Fruit fly (Drosophila melanogaster) whole organism, embryonic: ENCODE results near the gene Spn85F.

Experiments used
- Ada2b ChIP-seq: fragments of 200-800 bp; sonication (Bioruptor generic); IDR thresholded peaks from 2 replicates; pipeline ENCODE4 v1.3.6; 2022; ENCODE audit warnings: missing biosample characterization, missing genetic modification characterization
- Bgb ChIP-seq: fragments of 200-800 bp; sonication (Bioruptor generic); IDR thresholded peaks from 2 replicates; pipeline ENCODE4 v1.3.6; 2022; ENCODE audit warnings: missing biosample characterization, missing genetic modification characterization; ENCODE audit not compliant: partially characterized antibody
- CG10267 ChIP-seq: fragments of 200-800 bp; sonication (Bioruptor generic); optimal IDR thresholded peaks from 2 replicates; lab custom pipeline; 2018; ENCODE audit warnings: missing biosample characterization, mild to moderate bottlenecking, missing genetic modification characterization, moderate library complexity
- CG13287 ChIP-seq: fragments of 200-800 bp; sonication (Bioruptor generic); IDR thresholded peaks from 2 replicates; pipeline ENCODE4 v1.3.6; 2022; ENCODE audit warnings: missing biosample characterization, missing genetic modification characterization; ENCODE audit not compliant: partially characterized antibody
- CG14710 ChIP-seq: fragments of 200-800 bp; sonication (Bioruptor generic); optimal IDR thresholded peaks from 3 replicates; lab custom pipeline; 2019; ENCODE audit warnings: missing biosample characterization, mild to moderate bottlenecking, missing genetic modification characterization, moderate library complexity
- CG15514 ChIP-seq: fragments of 200-800 bp; sonication (Bioruptor generic); optimal IDR thresholded peaks from 3 replicates; lab custom pipeline; 2017; ENCODE audit warnings: missing biosample characterization, missing genetic modification characterization, mild to moderate bottlenecking, moderate library complexity, missing genetic modification reagents
- CG18011 ChIP-seq: fragments of 200-800 bp; sonication (Bioruptor generic); optimal IDR thresholded peaks from 2 replicates; lab custom pipeline; 2017; ENCODE audit warnings: missing biosample characterization, missing genetic modification characterization, mild to moderate bottlenecking, moderate library complexity, missing genotype
- CG18476 ChIP-seq: fragments of 200-800 bp; sonication (Bioruptor generic); optimal IDR thresholded peaks from 2 replicates; lab custom pipeline; 2016; ENCODE audit warnings: missing biosample characterization, mild to moderate bottlenecking, missing genetic modification characterization
- CG2116 ChIP-seq: fragments of 200-800 bp; sonication (Bioruptor generic); optimal IDR thresholded peaks from 3 replicates; lab custom pipeline; 2018; ENCODE audit warnings: missing biosample characterization, mild to moderate bottlenecking, missing genetic modification characterization
- CG2712 ChIP-seq: fragments of 200-800 bp; optimal IDR thresholded peaks from 3 replicates; lab custom pipeline; 2019; ENCODE audit warnings: missing biosample characterization, mild to moderate bottlenecking, missing genetic modification characterization, moderate library complexity
- CG5953 ChIP-seq: fragments of 200-800 bp; sonication (Bioruptor generic); IDR thresholded peaks from 2 replicates; pipeline ENCODE4 v1.3.6; 2022; ENCODE audit warnings: missing biosample characterization, missing genetic modification characterization
- CG7357 ChIP-seq: fragments of 200-800 bp; sonication (Bioruptor generic); IDR thresholded peaks from 3 replicates; pipeline ENCODE4 v1.3.6; 2022; ENCODE audit warnings: missing biosample characterization, missing genetic modification characterization
- CG8290 ChIP-seq, 3 experiments: fragments of 200-800 bp; sonication (Bioruptor generic); optimal IDR thresholded peaks; 2 replicates each; lab custom pipeline; 2016 to 2019; ENCODE audit warnings: missing biosample characterization in 3 of 3, missing genetic modification characterization in 3 of 3, mild to moderate bottlenecking in 2 of 3, moderate library complexity in 1 of 3
- Dll ChIP-seq: fragments of 200-800 bp; sonication (Bioruptor generic); IDR thresholded peaks from 4 replicates; pipeline ENCODE4 v1.3.6; 2022; ENCODE audit warnings: missing biosample characterization, missing genetic modification characterization; ENCODE audit not compliant: partially characterized antibody
- Dref ChIP-seq: fragments of 200-800 bp; sonication (Bioruptor generic); IDR thresholded peaks from 2 replicates; pipeline ENCODE4 v1.3.6; 2022; ENCODE audit warnings: missing biosample characterization, missing genetic modification characterization
- E2f2 ChIP-seq: fragments of 200-800 bp; sonication (Bioruptor generic); IDR thresholded peaks from 2 replicates; pipeline ENCODE4 v1.3.6; 2022; ENCODE audit warnings: missing biosample characterization, missing genetic modification characterization
- Fer1 ChIP-seq: fragments of 200-800 bp; sonication (Bioruptor generic); optimal IDR thresholded peaks from 2 replicates; lab custom pipeline; 2017; ENCODE audit warnings: missing biosample characterization, mild to moderate bottlenecking, missing genetic modification characterization
- HLH4C ChIP-seq: fragments of 200-800 bp; sonication (Bioruptor generic); IDR thresholded peaks from 3 replicates; pipeline ENCODE4 v1.3.6; 2022; ENCODE audit warnings: missing biosample characterization, missing genetic modification characterization; ENCODE audit not compliant: partially characterized antibody
- Lpt ChIP-seq: fragments of >200 bp; optimal IDR thresholded peaks from 2 replicates; lab custom pipeline; 2018; ENCODE audit warnings: missing biosample characterization, missing genetic modification characterization
- MESR4 ChIP-seq: fragments of 200-800 bp; sonication (Bioruptor generic); optimal IDR thresholded peaks from 2 replicates; lab custom pipeline; 2018; ENCODE audit warnings: missing biosample characterization, mild to moderate bottlenecking, missing genetic modification characterization, moderate library complexity
- Nf-YC ChIP-seq: fragments of 200-800 bp; optimal IDR thresholded peaks from 3 replicates; lab custom pipeline; 2019; ENCODE audit warnings: missing biosample characterization, mild to moderate bottlenecking, missing genetic modification characterization, moderate library complexity
- Pdp1 ChIP-seq, 2 experiments: fragments of 200-800 bp; sonication (Bioruptor generic); optimal IDR thresholded peaks; 3 replicates each; lab custom pipeline; 2016; ENCODE audit warnings: missing biosample characterization in 2 of 2, missing genetic modification characterization in 2 of 2, mild to moderate bottlenecking in 1 of 2, moderate library complexity in 1 of 2
- Rfx ChIP-seq: fragments of 200-800 bp; sonication (Bioruptor generic); IDR thresholded peaks from 2 replicates; pipeline ENCODE4 v1.3.6; 2022; ENCODE audit warnings: missing biosample characterization, missing genetic modification characterization
- Vsx1 ChIP-seq: fragments of 200-800 bp; sonication (Bioruptor generic); optimal IDR thresholded peaks from 2 replicates; lab custom pipeline; 2017; ENCODE audit warnings: missing biosample characterization, mild to moderate bottlenecking, missing genetic modification characterization, missing genetic modification reagents
- YL-1 ChIP-seq: fragments of 200-800 bp; sonication (Bioruptor generic); optimal IDR thresholded peaks from 3 replicates; lab custom pipeline; 2017; ENCODE audit warnings: missing biosample characterization, mild to moderate bottlenecking, missing genetic modification characterization
- abd-A ChIP-seq: fragments of 200-800 bp; sonication (Bioruptor generic); optimal IDR thresholded peaks from 3 replicates; lab custom pipeline; 2019; ENCODE audit warnings: missing biosample characterization, mild to moderate bottlenecking, missing genetic modification characterization, moderate library complexity
- bbx ChIP-seq: fragments of 200-800 bp; sonication (Bioruptor generic); IDR thresholded peaks from 2 replicates; pipeline ENCODE4 v1.3.6; 2022; ENCODE audit warnings: missing biosample characterization, missing genetic modification characterization; ENCODE audit not compliant: partially characterized antibody
- bigmax ChIP-seq: fragments of 200-800 bp; sonication (Bioruptor generic); optimal IDR thresholded peaks from 2 replicates; lab custom pipeline; 2018; ENCODE audit warnings: missing biosample characterization, mild to moderate bottlenecking, missing genetic modification characterization
- cad ChIP-seq: fragments of >200 bp; optimal IDR thresholded peaks from 2 replicates; lab custom pipeline; 2017; ENCODE audit warnings: missing biosample characterization, missing genetic modification characterization
- chinmo ChIP-seq: fragments of 200-800 bp; sonication (Bioruptor generic); IDR thresholded peaks from 4 replicates; pipeline ENCODE4 v1.3.6; 2022; ENCODE audit warnings: missing biosample characterization, missing genetic modification characterization; ENCODE audit not compliant: partially characterized antibody
- chm ChIP-seq: fragments of 200-800 bp; sonication (Bioruptor generic); IDR thresholded peaks from 2 replicates; pipeline ENCODE4 v1.3.6; 2022; ENCODE audit warnings: missing biosample characterization, missing genetic modification characterization
- crp ChIP-seq, 2 experiments: fragments of 200-800 bp; sonication (Bioruptor generic); optimal IDR thresholded peaks; 2 replicates in 1 of 2; 3 replicates in 1 of 2; lab custom pipeline; 2017; ENCODE audit warnings: missing biosample characterization in 2 of 2, missing genetic modification characterization in 2 of 2, mild to moderate bottlenecking in 1 of 2, moderate library complexity in 1 of 2
- dysf ChIP-seq: fragments of 200-800 bp; sonication (Bioruptor generic); IDR thresholded peaks from 3 replicates; pipeline ENCODE4 v1.3.6; 2022; ENCODE audit warnings: missing biosample characterization, missing genetic modification characterization
- exex ChIP-seq: fragments of 200-800 bp; sonication (Bioruptor generic); optimal IDR thresholded peaks from 4 replicates; lab custom pipeline; 2018; ENCODE audit warnings: missing biosample characterization, mild to moderate bottlenecking, missing genetic modification characterization, moderate library complexity
- fd3F ChIP-seq: fragments of 200-800 bp; sonication (Bioruptor generic); optimal IDR thresholded peaks from 2 replicates; lab custom pipeline; 2018; ENCODE audit warnings: missing biosample characterization, mild to moderate bottlenecking, missing genetic modification characterization, moderate library complexity
- gsb-n ChIP-seq: fragments of 200-800 bp; sonication (Bioruptor generic); optimal IDR thresholded peaks from 3 replicates; lab custom pipeline; 2018; ENCODE audit warnings: missing biosample characterization, mild to moderate bottlenecking, missing genetic modification characterization
- hb ChIP-seq: fragments of 200-800 bp; sonication (Bioruptor generic); IDR thresholded peaks from 3 replicates; pipeline ENCODE4 v1.3.6; 2022; ENCODE audit warnings: missing biosample characterization, missing genetic modification characterization; ENCODE audit not compliant: partially characterized antibody
- hbn ChIP-seq: fragments of 200-800 bp; sonication (Bioruptor generic); IDR thresholded peaks from 2 replicates; pipeline ENCODE4 v1.3.6; 2022; ENCODE audit warnings: missing biosample characterization, missing genetic modification characterization; ENCODE audit not compliant: partially characterized antibody
- inv ChIP-seq: fragments of 200-800 bp; sonication (Bioruptor generic); IDR thresholded peaks from 2 replicates; pipeline ENCODE4 v1.3.6; 2022; ENCODE audit warnings: missing biosample characterization, missing genetic modification characterization; ENCODE audit not compliant: partially characterized antibody
- pzg ChIP-seq: fragments of 200-800 bp; sonication (Bioruptor generic); optimal IDR thresholded peaks from 3 replicates; lab custom pipeline; 2018; ENCODE audit warnings: missing biosample characterization, mild to moderate bottlenecking, missing genetic modification characterization, moderate library complexity
- ro ChIP-seq: fragments of 200-800 bp; sonication (Bioruptor generic); IDR thresholded peaks from 2 replicates; pipeline ENCODE4 v1.3.6; 2022; ENCODE audit warnings: missing biosample characterization, missing genetic modification characterization
- scrt ChIP-seq: fragments of 200-800 bp; sonication (Bioruptor generic); optimal IDR thresholded peaks from 2 replicates; lab custom pipeline; 2018; ENCODE audit warnings: missing biosample characterization, mild to moderate bottlenecking, missing genetic modification characterization, moderate library complexity
- sens ChIP-seq: fragments of 200-800 bp; sonication (Bioruptor generic); peaks from one replicate; lab custom pipeline; 2016; ENCODE audit warnings: missing biosample characterization, missing genetic modification characterization
- sna ChIP-seq: fragments of 200-800 bp; sonication (Bioruptor generic); IDR thresholded peaks from 2 replicates; pipeline ENCODE4 v1.3.6; 2022; ENCODE audit warnings: missing biosample characterization, missing genetic modification characterization; ENCODE audit not compliant: partially characterized antibody
- trem ChIP-seq: fragments of 200-800 bp; optimal IDR thresholded peaks from 3 replicates; lab custom pipeline; 2019; ENCODE audit warnings: missing biosample characterization, mild to moderate bottlenecking, missing genetic modification characterization, moderate library complexity
- unc-4 ChIP-seq: fragments of 200-800 bp; sonication (Bioruptor generic); IDR thresholded peaks from 2 replicates; pipeline ENCODE4 v1.3.6; 2022; ENCODE audit warnings: missing biosample characterization, missing genetic modification characterization; ENCODE audit not compliant: partially characterized antibody
- zen ChIP-seq: fragments of 200-800 bp; sonication (Bioruptor generic); optimal IDR thresholded peaks from 3 replicates; lab custom pipeline; 2018; ENCODE audit warnings: missing biosample characterization, mild to moderate bottlenecking, missing genetic modification characterization, moderate library complexity

Gene Spn85F

DNA sequence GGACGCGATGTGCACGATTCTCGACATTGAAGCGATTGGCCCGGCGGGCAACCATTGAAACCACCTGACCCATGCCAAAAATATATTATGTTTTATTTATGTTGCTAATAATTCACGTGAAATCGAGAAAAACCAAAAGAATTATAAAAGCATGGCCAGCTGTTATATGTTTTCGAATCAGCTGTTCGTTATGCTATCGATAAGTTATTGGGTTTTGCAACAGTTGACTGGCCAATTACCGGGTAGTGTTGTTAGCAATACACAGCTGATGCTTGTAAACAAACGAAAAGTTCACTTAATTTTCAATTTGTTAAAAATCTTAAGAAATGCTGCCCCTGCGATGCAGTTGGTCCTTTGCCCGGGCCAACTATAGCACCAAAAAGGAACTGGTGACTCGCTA lies 48.4 kb downstream of the Spn85F start, which contains the start of the genes CG11722 and mtTFB2 (continued):
- 0 out of 3 replicates have a peak, but pooled peaks have one; percentile 47 for TF ChIP-seq HLH4C (GFP tag; lab: Robert Waterston, UW)
- no peak for TF ChIP-seq dysf (GFP tag; lab: Robert Waterston, UW)
- peak; percentile 50 to 95 for TF ChIP-seq crp (GFP tag; optimal IDR thresholded peaks at IDR 0.05; lab: Kevin White, UChicago)
- peak; percentile 46 for TF ChIP-seq E2f2
- no peak for TF ChIP-seq gsb-n (tag; lab: Kevin White, UChicago)
- peak; percentile 12 for TF ChIP-seq MESR4 (GFP tag; lab: Kevin White, UChicago)
- TF ChIP-seq sens (GFP tag; lab: Kevin White, UChicago): peak; percentile 36
- peak; percentile 41; the same call in 1 of the 2 replicates for TF ChIP-seq Bgb (GFP tag; lab: Robert Waterston, UW)
- TF ChIP-seq Dref (GFP tag; lab: Robert Waterston, UW): peak; percentile 68
- peak; percentile 63 for TF ChIP-seq exex (tag; lab: Kevin White, UChicago)
- peak; percentile 3 for TF ChIP-seq CG2712
- peak; percentile 45 for TF ChIP-seq CG15514 (GFP tag; lab: Kevin White, UChicago)
- peak in 1 of 2 experiments; percentile 84 for TF ChIP-seq Pdp1 (GFP tag; optimal IDR thresholded peaks at IDR 0.05; lab: Kevin White, UChicago)
- TF ChIP-seq CG10267 (tag; lab: Kevin White, UChicago): peak; percentile 91
- peak; percentile 8 for TF ChIP-seq zen (tag; lab: Kevin White, UChicago)
- TF ChIP-seq Vsx1 (GFP tag; lab: Kevin White, UChicago): peak; percentile 97
- TF ChIP-seq pzg (GFP tag; lab: Kevin White, UChicago): peak; percentile 53
- TF ChIP-seq CG14710 (tag; lab: Kevin White, UChicago): peak; percentile 14
- TF ChIP-seq CG18476 (GFP tag; lab: Kevin White, UChicago): no peak
- TF ChIP-seq sna (GFP tag; lab: Robert Waterston, UW): peak; percentile 45; the same call in 1 of the 2 replicates
- no peak for TF ChIP-seq CG5953
- peak; percentile 72 for TF ChIP-seq Dll (GFP tag; lab: Robert Waterston, UW)
- TF ChIP-seq fd3F (GFP tag; lab: Kevin White, UChicago): no peak
- TF ChIP-seq bigmax (GFP tag; lab: Kevin White, UChicago): no peak
- TF ChIP-seq Lpt (GFP tag; lab: Kevin White, UChicago): no peak
- TF ChIP-seq trem: peak; percentile 10
- TF ChIP-seq CG7357 (GFP tag; lab: Robert Waterston, UW): no peak
- TF ChIP-seq scrt: peak; percentile 90
- TF ChIP-seq inv: no peak
- TF ChIP-seq unc-4 (GFP tag; lab: Robert Waterston, UW): peak; percentile 60
- peak; percentile 92 for TF ChIP-seq CG18011 (GFP tag; lab: Kevin White, UChicago)
- TF ChIP-seq hbn: peak; percentile 63; the same call in 1 of the 2 replicates
- TF ChIP-seq CG8290 (GFP tag; optimal IDR thresholded peaks at IDR 0.05; lab: Kevin White, UChicago): no peak
- TF ChIP-seq CG8290 (tag; optimal IDR thresholded peaks at IDR 0.05; lab: Kevin White, UChicago): peak in 1 of 2 experiments; percentile 37
- TF ChIP-seq Ada2b (GFP tag; lab: Robert Waterston, UW): no peak
- TF ChIP-seq chinmo (GFP tag; lab: Robert Waterston, UW): no peak
- peak; percentile 18; the same call in 1 of the 2 replicates for TF ChIP-seq chm (GFP tag; lab: Robert Waterston, UW)
- peak; percentile 50 for TF ChIP-seq CG2116 (GFP tag; lab: Kevin White, UChicago)
- TF ChIP-seq cad (GFP tag; lab: Kevin White, UChicago): no peak
- peak; percentile 82 for TF ChIP-seq Nf-YC
- TF ChIP-seq abd-A: no peak
- TF ChIP-seq CG13287 (GFP tag; lab: Robert Waterston, UW): peak; percentile 69
- peak; percentile 36 for TF ChIP-seq Fer1
- 0 out of 3 replicates have a peak, but pooled peaks have one; percentile 13 for TF ChIP-seq hb (GFP tag; lab: Robert Waterston, UW)
- peak; percentile 49 for TF ChIP-seq Rfx (GFP tag; lab: Robert Waterston, UW)
- TF ChIP-seq ro (GFP tag; lab: Robert Waterston, UW): no peak
- no peak for TF ChIP-seq YL-1 (GFP tag; lab: Kevin White, UChicago)
- peak; percentile 39 for TF ChIP-seq bbx (GFP tag; lab: Robert Waterston, UW)
